Worm (Caenorhabditis elegans) whole organism, young adult: ENCODE results near the gene srw-59.
"Not testable (repeated sequence)": the region's sequence is repeated elsewhere in the genome, so short reads cannot be mapped to it uniquely, and the experiment has no call there.

Source experiments
- ceh-27 ChIP-seq: fragments of 200-800 bp; sonication (Bioruptor generic); optimal IDR thresholded peaks from 2 replicates; lab custom pipeline; 2018; ENCODE audit warnings: mild to moderate bottlenecking, missing genetic modification characterization, moderate library complexity, missing compliant biosample characterization
- die-1 ChIP-seq: sonication (generic microtip); optimal IDR thresholded peaks from 2 replicates; lab custom pipeline; 2016; ENCODE audit warnings: missing genotype, mild to moderate bottlenecking, missing genetic modification characterization, missing compliant biosample characterization
- madf-8 ChIP-seq: fragments of 200-800 bp; sonication (Bioruptor generic); conservative IDR thresholded peaks from 2 replicates; pipeline ENCODE4 v1.3.6; 2022; ENCODE audit warnings: missing genetic modification reagents, missing genetic modification characterization, missing compliant biosample characterization
- snpc-3.4 ChIP-seq: sonication (generic microtip); optimal IDR thresholded peaks from 2 replicates; lab custom pipeline; 2017; ENCODE audit warnings: missing genetic modification characterization, mild to moderate bottlenecking, missing compliant biosample characterization, antibody characterized with exemption, moderate library complexity, missing genotype, missing genetic modification reagents

DNA sequence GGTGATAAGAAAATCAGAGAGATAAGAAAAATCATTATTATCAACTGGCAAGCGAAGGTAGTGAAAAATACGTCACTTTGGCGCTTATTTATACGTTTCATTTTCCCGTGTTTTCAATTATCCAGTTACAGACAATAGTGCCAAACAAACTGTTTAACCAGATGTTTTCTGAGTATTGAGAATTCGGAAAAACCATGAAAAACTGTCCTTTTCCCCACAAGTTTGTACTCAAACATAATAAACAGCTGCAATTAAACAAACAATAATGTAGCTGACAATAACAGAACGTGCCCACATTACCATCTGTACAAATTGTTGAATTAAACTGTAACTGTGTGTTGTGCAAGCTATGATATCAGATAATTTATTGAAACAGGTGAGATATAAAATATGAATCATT lies 45.3 kb downstream of the srw-59 start, which contains the start of the genes F35E8.1 and F35E8.2:
- TF ChIP-seq madf-8 (GFP tag; lab: Robert Waterston, UW); ceh-27 (GFP tag; lab: Kevin White, UChicago); snpc-3.4 (tag; lab: Kevin White, UChicago); die-1 (tag; lab: Kevin White, UChicago): not testable (repeated sequence)
